Worm (Caenorhabditis elegans): ENCODE data around the gene spin-2.

Gene spin-2

ce11 chrIV:13052568-13052967 is 34.2 kb upstream of the spin-2 start, which contains the start of gene F49E11.7:
Gene F49E11.7 (plus strand): TSS chrIV:13052868.
- TF ChIP-seq ceh-36 (tag; optimal IDR thresholded peaks at IDR 0.05) (no peak), pes-1 (GFP tag; IDR thresholded peaks at IDR 0.05) (no peak), B0310.2 (tag; optimal IDR thresholded peaks at IDR 0.05) (no peak), hmbx-1 (tag; optimal IDR thresholded peaks at IDR 0.05) (no peak), flt-1 (GFP tag; IDR thresholded peaks at IDR 0.05) (no peak), ets-7 (tag; optimal IDR thresholded peaks at IDR 0.05) (no peak), tbx-37 (GFP tag; conservative IDR thresholded peaks at IDR 0.05) (no peak), F13C5.2 (tag; optimal IDR thresholded peaks at IDR 0.05) (no peak), ama-1 (optimal IDR thresholded peaks at IDR 0.05) (no peak), sea-1 (GFP tag; conservative IDR thresholded peaks at IDR 0.05) (no peak), hmg-4 (GFP tag; optimal IDR thresholded peaks at IDR 0.05) (no peak), ceh-13 (GFP tag; optimal IDR thresholded peaks at IDR 0.05) (no peak)

ce11 chrIV:13056026-13056425 is 30.8 kb upstream of the spin-2 start, which contains the start of gene scl-1:
Gene scl-1 (plus strand): TSS chrIV:13056326.
- TF ChIP-seq tra-4 (tag; optimal IDR thresholded peaks at IDR 0.05) = no peak
- no peak for TF ChIP-seq flt-1 (GFP tag; IDR thresholded peaks at IDR 0.05)
- TF ChIP-seq tbx-11 (GFP tag; IDR thresholded peaks at IDR 0.05) = no peak
- no peak for TF ChIP-seq scrt-1 (GFP tag; IDR thresholded peaks at IDR 0.05)
- no peak for TF ChIP-seq B0310.2 (tag; optimal IDR thresholded peaks at IDR 0.05)
- no peak for TF ChIP-seq pes-1 (GFP tag; IDR thresholded peaks at IDR 0.05)
- TF ChIP-seq sea-1 (GFP tag; conservative IDR thresholded peaks at IDR 0.05) = no peak
- no peak for TF ChIP-seq ceh-13 (GFP tag; optimal IDR thresholded peaks at IDR 0.05)
- TF ChIP-seq tbx-37 (GFP tag; conservative IDR thresholded peaks at IDR 0.05) = no peak
- TF ChIP-seq hmbx-1 (tag; optimal IDR thresholded peaks at IDR 0.05) = no peak
- TF ChIP-seq ama-1 (optimal IDR thresholded peaks at IDR 0.05) = no peak
- TF ChIP-seq ceh-36 (tag; optimal IDR thresholded peaks at IDR 0.05) = no peak
- TF ChIP-seq F13C5.2 (tag; optimal IDR thresholded peaks at IDR 0.05) = no peak
- TF ChIP-seq ets-7 (tag; optimal IDR thresholded peaks at IDR 0.05) = no peak
- TF ChIP-seq hmg-4 (GFP tag; optimal IDR thresholded peaks at IDR 0.05) = no peak
- TF ChIP-seq hnd-1 (tag; optimal IDR thresholded peaks at IDR 0.05) = no peak
- TF ChIP-seq aly-1 (tag; optimal IDR thresholded peaks at IDR 0.05) = no peak

- no peak for TF ChIP-seq scrt-1 (GFP tag; IDR thresholded peaks at IDR 0.05)
- TF ChIP-seq flt-1 (GFP tag; IDR thresholded peaks at IDR 0.05) = no peak
- no peak for TF ChIP-seq tra-4 (tag; optimal IDR thresholded peaks at IDR 0.05)
- no peak for TF ChIP-seq ets-7 (tag; optimal IDR thresholded peaks at IDR 0.05)
- no peak for TF ChIP-seq hmbx-1 (tag; optimal IDR thresholded peaks at IDR 0.05)
- no peak for TF ChIP-seq ceh-13 (GFP tag; optimal IDR thresholded peaks at IDR 0.05)
- TF ChIP-seq aly-1 (tag; optimal IDR thresholded peaks at IDR 0.05) = no peak
- no peak for TF ChIP-seq hmg-4 (GFP tag; optimal IDR thresholded peaks at IDR 0.05)
- TF ChIP-seq pes-1 (GFP tag; IDR thresholded peaks at IDR 0.05) = no peak
- TF ChIP-seq ama-1 (optimal IDR thresholded peaks at IDR 0.05) = no peak
- TF ChIP-seq hnd-1 (tag; optimal IDR thresholded peaks at IDR 0.05) = no peak
- TF ChIP-seq tbx-37 (GFP tag; conservative IDR thresholded peaks at IDR 0.05) = no peak
- TF ChIP-seq B0310.2 (tag; optimal IDR thresholded peaks at IDR 0.05) = no peak
- no peak for TF ChIP-seq F13C5.2 (tag; optimal IDR thresholded peaks at IDR 0.05)
- no peak for TF ChIP-seq sea-1 (GFP tag; conservative IDR thresholded peaks at IDR 0.05)
- TF ChIP-seq tbx-11 (GFP tag; IDR thresholded peaks at IDR 0.05) = no peak
- TF ChIP-seq ceh-36 (tag; optimal IDR thresholded peaks at IDR 0.05) = no peak
These were observed 29.4 kb upstream of the spin-2 start, which contains the start of gene scl-2 for ce11 chrIV:13057418-13057817. Gene scl-2 (plus strand): TSS chrIV:13057710.

- TF ChIP-seq B0310.2 (tag; optimal IDR thresholded peaks at IDR 0.05) (no peak), hmg-4 (GFP tag; optimal IDR thresholded peaks at IDR 0.05) (no peak), tra-4 (tag; optimal IDR thresholded peaks at IDR 0.05) (no peak), hmbx-1 (tag; optimal IDR thresholded peaks at IDR 0.05) (no peak), flt-1 (GFP tag; IDR thresholded peaks at IDR 0.05) (no peak), ceh-13 (GFP tag; optimal IDR thresholded peaks at IDR 0.05) (no peak), hnd-1 (tag; optimal IDR thresholded peaks at IDR 0.05) (no peak), sea-1 (GFP tag; conservative IDR thresholded peaks at IDR 0.05) (no peak), F13C5.2 (tag; optimal IDR thresholded peaks at IDR 0.05) (no peak), ceh-36 (tag; optimal IDR thresholded peaks at IDR 0.05) (no peak), ets-7 (tag; optimal IDR thresholded peaks at IDR 0.05) (no peak), aly-1 (tag; optimal IDR thresholded peaks at IDR 0.05) (no peak), pes-1 (GFP tag; IDR thresholded peaks at IDR 0.05) (no peak)
These were observed 27.5 kb upstream of the spin-2 start, which contains the start of gene scl-3 for ce11 chrIV:13059284-13059683. Gene scl-3 (plus strand): TSS chrIV:13059584.

- TF ChIP-seq tra-4 (tag; optimal IDR thresholded peaks at IDR 0.05) = no peak
These were observed 23.1 kb upstream of the spin-2 start, which contains the start of gene scl-5 for ce11 chrIV:13063714-13064113. Gene scl-5 (plus strand): TSS chrIV:13064014.

ce11 chrIV:13066044-13066443 is 20.8 kb upstream of the spin-2 start:
- TF ChIP-seq flt-1 (GFP tag; IDR thresholded peaks at IDR 0.05) (no peak), sea-1 (GFP tag; conservative IDR thresholded peaks at IDR 0.05) (0 out of 2 replicates have a peak, but pooled peaks have one; percentile 37)

- TF ChIP-seq scrt-1 (GFP tag; IDR thresholded peaks at IDR 0.05) (no peak), hmg-4 (GFP tag; optimal IDR thresholded peaks at IDR 0.05) (no peak), sea-1 (GFP tag; conservative IDR thresholded peaks at IDR 0.05) (no peak), B0310.2 (tag; optimal IDR thresholded peaks at IDR 0.05) (no peak), ama-1 (optimal IDR thresholded peaks at IDR 0.05) (no peak), ceh-36 (tag; optimal IDR thresholded peaks at IDR 0.05) (no peak), tbx-11 (GFP tag; IDR thresholded peaks at IDR 0.05) (no peak), hmbx-1 (tag; optimal IDR thresholded peaks at IDR 0.05) (no peak)
These were observed 19.6 kb upstream of the spin-2 start, which contains the start of gene col-131 for ce11 chrIV:13067200-13067599. Gene col-131 (minus strand): TSS chrIV:13067300.

- TF ChIP-seq ama-1 (optimal IDR thresholded peaks at IDR 0.05) (no peak), B0310.2 (tag; optimal IDR thresholded peaks at IDR 0.05) (no peak), sea-1 (GFP tag; conservative IDR thresholded peaks at IDR 0.05) (no peak), tbx-11 (GFP tag; IDR thresholded peaks at IDR 0.05) (no peak), aly-1 (tag; optimal IDR thresholded peaks at IDR 0.05) (no peak), hnd-1 (tag; optimal IDR thresholded peaks at IDR 0.05) (no peak), ceh-13 (GFP tag; optimal IDR thresholded peaks at IDR 0.05) (no peak), hmg-4 (GFP tag; optimal IDR thresholded peaks at IDR 0.05) (no peak), F13C5.2 (tag; optimal IDR thresholded peaks at IDR 0.05) (no peak), tbx-37 (GFP tag; conservative IDR thresholded peaks at IDR 0.05) (no peak), tra-4 (tag; optimal IDR thresholded peaks at IDR 0.05) (no peak), pes-1 (GFP tag; IDR thresholded peaks at IDR 0.05) (no peak), hmbx-1 (tag; optimal IDR thresholded peaks at IDR 0.05) (no peak), flt-1 (GFP tag; IDR thresholded peaks at IDR 0.05) (no peak), ets-7 (tag; optimal IDR thresholded peaks at IDR 0.05) (no peak), scrt-1 (GFP tag; IDR thresholded peaks at IDR 0.05) (no peak), ceh-36 (tag; optimal IDR thresholded peaks at IDR 0.05) (no peak)
These were observed 18.4 kb upstream of the spin-2 start, which contains the start of gene scl-6 for ce11 chrIV:13068451-13068850. Gene scl-6 (plus strand): TSS chrIV:13068751.
